Worm (Caenorhabditis elegans) whole organism, L2 larva: ENCODE data around the gene smf-1.

ENCODE experiments used
- F13H6.1 ChIP-seq: sonication (generic microtip); optimal IDR thresholded peaks from 2 replicates; lab custom pipeline; 2016; ENCODE audit warnings: missing genetic modification characterization, missing compliant biosample characterization
- egl-27 ChIP-seq: sonication (generic microtip); optimal IDR thresholded peaks from 3 replicates; lab custom pipeline; 2017; ENCODE audit warnings: missing biosample characterization, missing genetic modification reagents, missing genetic modification characterization
- elt-1 ChIP-seq: fragments of 150-350 bp; optimal IDR thresholded peaks from 2 replicates; lab custom pipeline; 2014; ENCODE audit warnings: missing biosample characterization, missing genetic modification characterization
- lin-11 ChIP-seq: fragments of 150-350 bp; sonication (generic microtip); optimal IDR thresholded peaks from 2 replicates; lab custom pipeline; 2014; ENCODE audit warnings: missing biosample characterization, missing genetic modification characterization, inconsistent platforms, mixed read lengths
- lin-39 ChIP-seq: fragments of 150-350 bp; optimal IDR thresholded peaks from 2 replicates; lab custom pipeline; 2014; ENCODE audit warnings: missing biosample characterization, missing genetic modification reagents, missing genetic modification characterization
- mdl-1 ChIP-seq, 2 experiments: fragments of 150-350 bp in 1 of 2; sonication (generic microtip) in 1 of 2; optimal IDR thresholded peaks; 2 replicates each; lab custom pipeline; 2017; ENCODE audit warnings: missing biosample characterization in 2 of 2, missing genetic modification characterization in 2 of 2
- nhr-10 ChIP-seq: sonication (generic microtip); optimal IDR thresholded peaks from 2 replicates; lab custom pipeline; 2017; ENCODE audit warnings: missing biosample characterization, missing genetic modification characterization
- nhr-11 ChIP-seq: fragments of 150-350 bp; optimal IDR thresholded peaks from 2 replicates; lab custom pipeline; 2014; ENCODE audit warnings: missing biosample characterization, missing genetic modification characterization
- nhr-237 ChIP-seq: fragments of 150-350 bp; optimal IDR thresholded peaks from 2 replicates; lab custom pipeline; 2014; ENCODE audit warnings: missing biosample characterization, missing genetic modification characterization
- nhr-6 ChIP-seq: fragments of 150-350 bp; optimal IDR thresholded peaks from 2 replicates; lab custom pipeline; 2014; ENCODE audit warnings: missing biosample characterization, missing genetic modification characterization
- unc-62 ChIP-seq: fragments of 150-350 bp; optimal IDR thresholded peaks from 2 replicates; lab custom pipeline; 2014; ENCODE audit warnings: missing biosample characterization, missing genetic modification reagents, missing genetic modification characterization
- ztf-1 ChIP-seq: fragments of 200-800 bp; sonication (Bioruptor generic); conservative IDR thresholded peaks from 2 replicates; pipeline ENCODE4 v1.3.6; 2022; ENCODE audit warnings: missing genetic modification characterization, missing compliant biosample characterization

DNA sequence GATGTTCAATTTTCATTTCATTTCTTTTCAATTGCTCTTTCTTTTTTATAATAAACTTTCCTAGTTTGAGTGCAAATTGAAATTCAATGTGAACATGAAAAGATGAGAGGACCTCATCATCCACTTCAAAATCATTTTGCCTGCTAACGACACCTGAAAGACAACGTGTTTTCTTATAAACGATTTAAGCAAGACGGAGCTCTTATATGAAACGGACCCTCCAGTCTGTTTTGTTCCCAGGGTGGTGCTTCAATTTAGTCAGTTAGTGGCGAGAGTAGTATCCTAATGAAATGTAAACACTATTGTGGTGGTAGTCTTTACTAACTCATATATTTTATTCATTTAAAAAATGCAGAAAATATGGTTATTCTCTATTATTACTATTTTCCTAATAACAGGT is 13.6 kb downstream of the smf-1 start, which contains the start of gene acr-3:
- TF ChIP-seq nhr-237 (tag; lab: Kevin White, UChicago) = no peak
- TF ChIP-seq lin-39 (tag; lab: Kevin White, UChicago) = no peak
- TF ChIP-seq ztf-1 (GFP tag; lab: Robert Waterston, UW) = no peak
- no peak for TF ChIP-seq elt-1
- no peak for TF ChIP-seq mdl-1 (tag; optimal IDR thresholded peaks at IDR 0.05; lab: Kevin White, UChicago)
- no peak for TF ChIP-seq nhr-10 (tag; lab: Kevin White, UChicago)
- TF ChIP-seq lin-11 = no peak
- TF ChIP-seq unc-62 (GFP tag; lab: Kevin White, UChicago) = no peak
- no peak for TF ChIP-seq nhr-11 (tag; lab: Kevin White, UChicago)
- no peak for TF ChIP-seq nhr-6
- no peak for TF ChIP-seq F13H6.1 (tag; lab: Kevin White, UChicago)
- TF ChIP-seq egl-27 (tag; lab: Kevin White, UChicago) = no peak
